Worm (Caenorhabditis elegans): Measurements from ENCODE around the gene lip-1.

The lip-1 gene

DNA sequence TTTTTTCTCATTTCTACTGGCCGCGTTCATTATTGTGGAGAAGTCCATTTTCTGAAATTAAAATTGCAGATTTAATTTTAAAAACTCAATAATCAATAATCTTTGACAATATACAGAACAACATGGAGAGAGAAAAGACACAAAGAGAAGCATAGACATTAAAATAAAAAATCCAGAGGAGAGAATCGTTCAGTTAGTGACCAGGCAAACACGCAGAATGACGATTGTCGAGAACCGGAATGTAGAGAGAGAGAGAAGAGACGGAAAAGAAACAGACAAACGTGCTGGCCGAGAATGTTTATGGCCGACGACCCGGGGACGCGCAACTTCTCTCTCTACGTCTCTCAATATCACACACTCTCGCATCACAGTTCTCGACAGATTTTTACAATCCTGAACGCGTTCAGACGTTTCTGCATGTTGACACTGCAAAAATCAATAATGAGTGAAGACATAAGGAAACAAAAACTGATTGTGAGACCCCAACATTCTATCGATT, 44.9 kb downstream of the lip-1 start, which contains the start of the genes T05A12.3 and T05A12.4 (continued):
- TF ChIP-seq D2030.7 (GFP tag; IDR thresholded peaks at IDR 0.05) (peak; percentile 71), hsf-1 (GFP tag; IDR thresholded peaks at IDR 0.05) (no peak), attf-6 (GFP tag; IDR thresholded peaks at IDR 0.05) (0 out of 2 replicates have a peak, but pooled peaks have one; percentile 35), F57C9.4 (tag; optimal IDR thresholded peaks at IDR 0.05) (no peak), F23B12.7 (tag; optimal IDR thresholded peaks at IDR 0.05; ENCODE audit: insufficient read depth) (peak; percentile 36), ceh-40 (GFP tag; IDR thresholded peaks at IDR 0.05) (no peak), sea-2 (GFP tag; IDR thresholded peaks at IDR 0.05) (no peak), F55B11.4 (tag; optimal IDR thresholded peaks at IDR 0.05; ENCODE audit: borderline replicate concordance, insufficient read depth) (no peak), him-1 (tag; optimal IDR thresholded peaks at IDR 0.05) (no peak), nhr-80 (tag; optimal IDR thresholded peaks at IDR 0.05) (peak; percentile 22), lir-1 (GFP tag; conservative IDR thresholded peaks at IDR 0.05) (peak; percentile 36; the same call in 1 of the 2 replicates), T26A5.8 (tag; optimal IDR thresholded peaks at IDR 0.05) (no peak), lin-26 (GFP tag; IDR thresholded peaks at IDR 0.05) (no peak), madf-10 (tag; optimal IDR thresholded peaks at IDR 0.05) (no peak), repo-1 (tag; optimal IDR thresholded peaks at IDR 0.05) (no peak), bed-2 (GFP tag; IDR thresholded peaks at IDR 0.05) (peak; percentile 65; the same call in 1 of the 2 replicates), hlh-26 (GFP tag; conservative IDR thresholded peaks at IDR 0.05) (no peak), sptf-2 (GFP tag; optimal IDR thresholded peaks at IDR 0.05) (no peak), F39B2.1 (GFP tag; IDR thresholded peaks at IDR 0.05) (no peak), nfya-1 (tag; optimal IDR thresholded peaks at IDR 0.05; ENCODE audit: borderline replicate concordance, insufficient read depth) (no peak), ztf-6 (GFP tag; IDR thresholded peaks at IDR 0.05) (0 out of 2 replicates have a peak, but pooled peaks have one; percentile 55), F37B4.10 (GFP tag; IDR thresholded peaks at IDR 0.05) (no peak), die-1 (tag; optimal IDR thresholded peaks at IDR 0.05) (no peak), egl-18 (GFP tag; IDR thresholded peaks at IDR 0.05) (no peak), unc-130 (GFP tag; optimal IDR thresholded peaks at IDR 0.05) (peak; percentile 71), mes-4 (tag; optimal IDR thresholded peaks at IDR 0.05) (no peak), B0336.3 (GFP tag; IDR thresholded peaks at IDR 0.05) (no peak), nfyb-1 (GFP tag; IDR thresholded peaks at IDR 0.05) (no peak), somi-1 (GFP tag; optimal IDR thresholded peaks at IDR 0.05) (no peak), egl-44 (GFP tag; IDR thresholded peaks at IDR 0.05) (peak; percentile 56; the same call in 1 of the 2 replicates), rcor-1 (GFP tag; IDR thresholded peaks at IDR 0.05) (no peak; the same call in none of the 2 replicates), ztf-3 (GFP tag; optimal IDR thresholded peaks at IDR 0.05) (no peak), mel-28 (tag; optimal IDR thresholded peaks at IDR 0.05; ENCODE audit: borderline replicate concordance) (no peak), Y56A3A.18 (GFP tag; IDR thresholded peaks at IDR 0.05) (no peak), ztf-18 (tag; optimal IDR thresholded peaks at IDR 0.05) (no peak), Y53G8AR.9 (GFP tag; conservative IDR thresholded peaks at IDR 0.05) (no peak), K12H6.12 (tag; optimal IDR thresholded peaks at IDR 0.05) (no peak), aptf-3 (GFP tag; IDR thresholded peaks at IDR 0.05) (no peak), ZK185.1 (tag; optimal IDR thresholded peaks at IDR 0.05; ENCODE audit: poor library complexity, severe bottlenecking) (peak; percentile 64), aptf-2 (GFP tag; conservative IDR thresholded peaks at IDR 0.05) (0 out of 2 replicates have a peak, but pooled peaks have one; percentile 35), cebp-2 (GFP tag; IDR thresholded peaks at IDR 0.05) (no peak), lsl-1 (GFP tag; optimal IDR thresholded peaks at IDR 0.05) (peak; percentile 63), lag-1 (GFP tag; IDR thresholded peaks at IDR 0.05) (no peak), chd-7 (tag; optimal IDR thresholded peaks at IDR 0.05) (no peak), ztf-26 (tag; optimal IDR thresholded peaks at IDR 0.05) (no peak), madf-8 (GFP tag; conservative IDR thresholded peaks at IDR 0.05) (peak; percentile 58), F49E8.2 (tag; optimal IDR thresholded peaks at IDR 0.05; ENCODE audit: insufficient read depth) (no peak), ceh-91 (GFP tag; IDR thresholded peaks at IDR 0.05) (no peak; the same call in 1 of the 2 replicates), B0019.2 (GFP tag; conservative IDR thresholded peaks at IDR 0.05) (peak; percentile 51)

Data from whole organism, young adult.